Worm (Caenorhabditis elegans): ENCODE data around the gene epc-1.

DNA sequence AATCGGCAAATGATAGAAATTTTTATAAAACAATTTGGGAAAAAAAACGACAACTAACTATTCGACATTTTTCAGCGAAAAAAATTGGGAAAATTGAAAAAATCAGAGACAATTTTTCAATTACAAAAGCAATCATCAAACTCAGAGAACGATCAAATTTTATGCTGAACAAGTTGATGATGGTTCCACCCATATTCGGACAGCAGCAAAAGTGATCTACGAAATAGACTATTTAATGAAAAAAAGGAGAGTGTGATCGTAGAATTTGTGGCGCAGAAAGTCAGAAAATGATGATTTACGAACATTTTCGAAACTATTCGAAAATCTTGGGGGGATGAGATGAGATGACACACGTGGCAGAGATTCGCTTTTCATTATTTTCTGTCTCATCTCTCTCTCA lies 57.1 kb downstream of the epc-1 start:
- TF ChIP-seq skn-1 (tag; optimal IDR thresholded peaks at IDR 0.05) (no peak), R02D3.7 (tag; optimal IDR thresholded peaks at IDR 0.05) (no peak), zag-1 (tag; optimal IDR thresholded peaks at IDR 0.05) (no peak), nhr-25 (tag; optimal IDR thresholded peaks at IDR 0.05) (no peak), mdl-1 (tag; optimal IDR thresholded peaks at IDR 0.05) (no peak), ztf-11 (tag; optimal IDR thresholded peaks at IDR 0.05) (no peak), elt-1 (tag; optimal IDR thresholded peaks at IDR 0.05) (no peak)

All from whole organism, L2 larva.